Worm (Caenorhabditis elegans) whole organism, L3 larva: Measurements from ENCODE around the gene str-83.
A peak's percentile ranks its signal among the peaks of the same experiment; 100 is the strongest.

ENCODE experiments used
- R02D3.7 ChIP-seq: fragments of 150-350 bp; optimal IDR thresholded peaks from 2 replicates; lab custom pipeline; 2014; ENCODE audit warnings: missing biosample characterization, missing genetic modification characterization
- ZK546.5 ChIP-seq: sonication (generic microtip); optimal IDR thresholded peaks from 2 replicates; lab custom pipeline; 2017; ENCODE audit warnings: missing biosample characterization, missing genetic modification characterization
- aly-2 ChIP-seq: fragments of 150-350 bp; optimal IDR thresholded peaks from 2 replicates; lab custom pipeline; 2014; ENCODE audit warnings: missing biosample characterization, missing genetic modification characterization
- ceh-16 ChIP-seq: sonication (generic microtip); optimal IDR thresholded peaks from 2 replicates; lab custom pipeline; 2017; ENCODE audit warnings: missing biosample characterization, missing genetic modification characterization
- ceh-82 ChIP-seq: fragments of 150-350 bp; optimal IDR thresholded peaks from 2 replicates; lab custom pipeline; 2014; ENCODE audit warnings: missing biosample characterization, missing genetic modification characterization
- ceh-9 ChIP-seq: sonication (generic microtip); optimal IDR thresholded peaks from 2 replicates; lab custom pipeline; 2018; ENCODE audit warnings: missing biosample characterization, missing genetic modification characterization
- daf-12 ChIP-seq: fragments of 150-350 bp; optimal IDR thresholded peaks from 2 replicates; lab custom pipeline; 2014; ENCODE audit warnings: missing biosample characterization, missing genetic modification reagents, missing genetic modification characterization
- egl-5 ChIP-seq: fragments of 150-350 bp; optimal IDR thresholded peaks from 2 replicates; lab custom pipeline; 2017; ENCODE audit warnings: missing biosample characterization, missing genetic modification reagents, missing genetic modification characterization, inconsistent platforms
- elt-2 ChIP-seq: sonication (generic microtip); optimal IDR thresholded peaks from 2 replicates; lab custom pipeline; 2016; ENCODE audit warnings: missing genetic modification reagents, mild to moderate bottlenecking, missing genetic modification characterization, missing compliant biosample characterization
- elt-3 ChIP-seq, 3 experiments: fragments of 150-350 bp in 1 of 3; sonication (generic microtip) in 2 of 3; optimal IDR thresholded peaks; 2 replicates in 2 of 3; 4 replicates in 1 of 3; lab custom pipeline; 2014 to 2017; ENCODE audit warnings: missing biosample characterization in 3 of 3, missing genetic modification characterization in 3 of 3
- fkh-10 ChIP-seq: sonication (generic microtip); optimal IDR thresholded peaks from 2 replicates; lab custom pipeline; 2017; ENCODE audit warnings: missing biosample characterization, missing genetic modification reagents, missing genetic modification characterization
- fkh-2 ChIP-seq: fragments of 150-350 bp; optimal IDR thresholded peaks from 2 replicates; lab custom pipeline; 2014; ENCODE audit warnings: missing biosample characterization, missing genetic modification reagents, missing genetic modification characterization
- fos-1 ChIP-seq: fragments of 150-350 bp; optimal IDR thresholded peaks from 2 replicates; lab custom pipeline; 2014; ENCODE audit warnings: missing biosample characterization, missing genetic modification characterization
- hmg-11 ChIP-seq: sonication (generic microtip); optimal IDR thresholded peaks from 2 replicates; lab custom pipeline; 2016; ENCODE audit warnings: missing genetic modification characterization, missing compliant biosample characterization
- jun-1 ChIP-seq: fragments of 150-350 bp; optimal IDR thresholded peaks from 2 replicates; lab custom pipeline; 2014; ENCODE audit warnings: missing biosample characterization, missing genetic modification reagents, missing genetic modification characterization
- lin-15B ChIP-seq: fragments of 150-350 bp; optimal IDR thresholded peaks from 2 replicates; lab custom pipeline; 2014; ENCODE audit warnings: missing biosample characterization, missing genetic modification characterization
- lin-39 ChIP-seq: fragments of 150-350 bp; optimal IDR thresholded peaks from 2 replicates; lab custom pipeline; 2018; ENCODE audit warnings: missing biosample characterization, missing genetic modification reagents, missing genetic modification characterization
- lsy-12 ChIP-seq: sonication (generic microtip); optimal IDR thresholded peaks from 2 replicates; lab custom pipeline; 2016; ENCODE audit warnings: mild to moderate bottlenecking, missing genetic modification characterization, missing compliant biosample characterization
- mdl-1 ChIP-seq: fragments of 150-350 bp; optimal IDR thresholded peaks from 2 replicates; lab custom pipeline; 2014; ENCODE audit warnings: missing biosample characterization, missing genetic modification characterization
- mml-1 ChIP-seq: fragments of 150-350 bp; sonication (generic microtip); optimal IDR thresholded peaks from 3 replicates; lab custom pipeline; 2014; ENCODE audit warnings: missing biosample characterization, missing genetic modification characterization
- nfya-1 ChIP-seq: sonication (generic microtip); optimal IDR thresholded peaks from 2 replicates; lab custom pipeline; 2017; ENCODE audit warnings: missing genetic modification characterization, mild to moderate bottlenecking, missing compliant biosample characterization, antibody characterized with exemption, moderate library complexity; ENCODE audit not compliant: insufficient read depth
- nhr-11 ChIP-seq: fragments of 150-350 bp; optimal IDR thresholded peaks from 2 replicates; lab custom pipeline; 2014; ENCODE audit warnings: missing biosample characterization, missing genetic modification characterization
- nhr-12 ChIP-seq: fragments of 150-350 bp; optimal IDR thresholded peaks from 2 replicates; lab custom pipeline; 2014; ENCODE audit warnings: missing biosample characterization, missing genetic modification characterization
- nhr-23 ChIP-seq: fragments of 150-350 bp; optimal IDR thresholded peaks from 2 replicates; lab custom pipeline; 2014; ENCODE audit warnings: missing biosample characterization, missing genetic modification reagents, missing genetic modification characterization
- nhr-237 ChIP-seq: fragments of 150-350 bp; optimal IDR thresholded peaks from 2 replicates; lab custom pipeline; 2014; ENCODE audit warnings: missing biosample characterization, missing genetic modification characterization
- nhr-25 ChIP-seq: sonication (generic microtip); optimal IDR thresholded peaks from 2 replicates; lab custom pipeline; 2017; ENCODE audit warnings: missing biosample characterization, missing genetic modification characterization
- nhr-28 ChIP-seq: fragments of 150-350 bp; optimal IDR thresholded peaks from 2 replicates; lab custom pipeline; 2014; ENCODE audit warnings: missing biosample characterization, missing genetic modification characterization
- nhr-43 ChIP-seq: sonication (generic microtip); optimal IDR thresholded peaks from 2 replicates; lab custom pipeline; 2016; ENCODE audit warnings: mild to moderate bottlenecking, missing genetic modification characterization, missing compliant biosample characterization; ENCODE audit not compliant: poor library complexity, severe bottlenecking
- nhr-67 ChIP-seq: fragments of 150-350 bp; optimal IDR thresholded peaks from 2 replicates; lab custom pipeline; 2014; ENCODE audit warnings: missing biosample characterization, missing genetic modification characterization
- nhr-77 ChIP-seq: fragments of 150-350 bp; optimal IDR thresholded peaks from 2 replicates; lab custom pipeline; 2014; ENCODE audit warnings: missing biosample characterization, missing genetic modification characterization
- pha-4 ChIP-seq: fragments of 150-350 bp; optimal IDR thresholded peaks from 2 replicates; lab custom pipeline; 2014; ENCODE audit warnings: missing biosample characterization, missing genetic modification reagents, missing genetic modification characterization
- pqm-1 ChIP-seq: fragments of 150-350 bp; optimal IDR thresholded peaks from 2 replicates; lab custom pipeline; 2017; ENCODE audit warnings: missing biosample characterization, missing genetic modification characterization, inconsistent platforms
- skn-1 ChIP-seq: fragments of 150-350 bp; optimal IDR thresholded peaks from 2 replicates; lab custom pipeline; 2014; ENCODE audit warnings: missing biosample characterization, missing genetic modification characterization
- snpc-4 ChIP-seq: fragments of 150-350 bp; optimal IDR thresholded peaks from 2 replicates; lab custom pipeline; 2014; ENCODE audit warnings: missing biosample characterization, missing genetic modification characterization
- tbx-2 ChIP-seq: sonication (generic microtip); optimal IDR thresholded peaks from 2 replicates; lab custom pipeline; 2016; ENCODE audit warnings: mild to moderate bottlenecking, missing genetic modification characterization, missing compliant biosample characterization
- unc-39 ChIP-seq: sonication (generic microtip); optimal IDR thresholded peaks from 4 replicates; lab custom pipeline; 2017; ENCODE audit warnings: missing biosample characterization, missing genetic modification characterization
- unc-62 ChIP-seq: fragments of 150-350 bp; sonication (generic microtip); optimal IDR thresholded peaks from 4 replicates; lab custom pipeline; 2014; ENCODE audit warnings: missing biosample characterization, missing genetic modification reagents, missing genetic modification characterization
- zag-1 ChIP-seq: fragments of 150-350 bp; optimal IDR thresholded peaks from 2 replicates; lab custom pipeline; 2014; ENCODE audit warnings: missing biosample characterization, missing genetic modification characterization
- ztf-11 ChIP-seq: fragments of 150-350 bp; optimal IDR thresholded peaks from 2 replicates; lab custom pipeline; 2014; ENCODE audit warnings: missing biosample characterization, missing genetic modification characterization
- ztf-4 ChIP-seq: fragments of 150-350 bp; optimal IDR thresholded peaks from 2 replicates; lab custom pipeline; 2014; ENCODE audit warnings: missing biosample characterization, missing genetic modification characterization

Gene str-83

DNA sequence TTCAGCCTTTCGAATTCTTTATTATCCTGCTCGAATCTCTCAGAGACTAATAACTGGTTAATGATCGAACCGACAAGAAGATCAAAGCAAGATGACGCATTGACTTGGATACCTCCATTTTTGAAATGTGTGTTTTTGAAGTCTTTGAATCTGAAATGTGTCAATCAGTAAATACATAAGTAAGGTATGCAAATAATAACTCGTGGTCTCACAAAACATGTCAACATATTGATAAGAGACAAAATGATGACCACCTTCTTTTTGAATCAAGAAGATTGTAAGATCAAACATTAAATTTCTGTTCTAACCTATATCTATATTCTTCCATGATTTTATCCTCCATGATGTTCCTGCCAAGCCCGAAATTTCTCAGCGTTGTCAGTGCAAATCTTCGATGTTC is 7.4 kb upstream of the str-83 start:
- no peak for TF ChIP-seq nhr-28 (tag; lab: Kevin White, UChicago)
- TF ChIP-seq jun-1 (tag; lab: Kevin White, UChicago) = no peak
- peak; percentile 23 for TF ChIP-seq elt-2

DNA sequence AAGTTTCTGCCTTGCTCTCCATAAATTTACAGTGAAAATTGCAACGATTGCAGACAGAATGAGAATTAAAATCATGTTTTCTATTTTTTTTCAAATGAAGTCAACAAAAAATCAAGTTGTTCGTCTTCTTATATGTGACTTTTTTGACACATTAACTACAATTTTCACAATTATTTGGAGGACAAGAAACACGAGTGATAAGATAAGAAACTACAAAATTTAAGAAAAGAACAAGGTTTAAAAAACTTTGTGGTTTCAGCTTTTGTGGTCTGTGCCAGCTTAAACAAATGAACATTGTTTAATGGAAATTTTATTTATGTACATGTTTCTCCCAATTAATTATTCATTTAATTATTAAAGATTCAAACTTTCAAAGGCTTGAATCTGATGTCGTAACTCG is 6.7 kb upstream of the str-83 start, which contains the start of gene cyp-34A9:
Gene cyp-34A9, minus strand, starts transcription at position 131 of the 400 bp plus-strand sequence.
- TF ChIP-seq ZK546.5 (tag; lab: Kevin White, UChicago) = no peak
- peak; percentile 71 for TF ChIP-seq pqm-1 (tag; lab: Kevin White, UChicago)
- no peak for TF ChIP-seq zag-1 (tag; lab: Kevin White, UChicago)
- TF ChIP-seq nhr-28 (tag; lab: Kevin White, UChicago) = no peak
- peak; percentile 80 for TF ChIP-seq elt-2
- TF ChIP-seq pha-4 (tag; lab: Kevin White, UChicago) = peak; percentile 10
- no peak for TF ChIP-seq ztf-11 (tag; lab: Kevin White, UChicago)

DNA sequence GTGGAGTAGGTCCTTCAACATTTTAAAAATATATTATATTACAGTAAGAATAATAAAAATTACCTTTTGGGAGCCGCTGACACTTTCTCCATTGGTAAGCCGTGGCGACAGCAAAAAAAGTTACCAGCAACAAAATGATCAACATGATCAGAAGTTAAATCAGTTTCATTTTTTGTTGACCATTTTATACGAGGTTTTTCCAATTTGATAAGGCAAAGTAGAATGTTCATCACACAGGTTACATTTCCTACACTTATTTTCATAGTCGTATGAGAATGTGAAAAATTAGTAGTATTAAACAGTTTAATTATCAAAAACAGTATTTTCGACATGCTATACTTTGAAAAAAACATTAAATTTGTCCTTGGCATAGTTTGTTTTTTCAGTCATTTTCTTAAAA is 4.2 kb upstream of the str-83 start, which contains the start of gene cyp-34A10:
Gene cyp-34A10, minus strand, starts transcription at position 146 of the 400 bp plus-strand sequence.
- TF ChIP-seq ceh-16 (tag; lab: Kevin White, UChicago) = no peak

DNA sequence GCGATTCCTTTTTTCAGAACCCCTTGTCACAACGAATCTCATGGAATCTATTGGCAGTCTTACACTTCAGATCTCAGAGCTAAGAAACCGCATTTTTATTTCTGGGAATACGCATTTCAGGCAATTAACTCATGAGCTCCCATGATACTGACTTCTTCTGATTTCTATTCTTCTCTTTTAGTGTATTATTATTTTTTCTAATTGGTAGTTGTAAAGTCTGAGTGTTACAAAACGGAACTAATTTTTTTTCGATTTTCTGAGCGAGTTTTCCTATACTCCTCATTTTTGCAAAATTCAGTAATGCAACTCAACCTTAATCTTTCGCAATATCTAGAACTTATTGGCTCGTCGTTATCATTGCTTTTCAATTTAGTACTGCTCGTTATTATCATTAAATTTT is 2.7 kb upstream of the str-83 start, which contains the start of gene str-82:
Gene str-82, plus strand, starts transcription at position 301 of the 400 bp plus-strand sequence.
- no peak for TF ChIP-seq R02D3.7
- TF ChIP-seq nhr-23 (tag; lab: Kevin White, UChicago) = no peak
- no peak for TF ChIP-seq elt-3 (tag; optimal IDR thresholded peaks at IDR 0.05; lab: Kevin White, UChicago)
- TF ChIP-seq lin-15B = no peak
- no peak for TF ChIP-seq nhr-67 (tag; lab: Kevin White, UChicago)
- no peak for TF ChIP-seq ceh-16 (tag; lab: Kevin White, UChicago)
- no peak for TF ChIP-seq elt-2
- no peak for TF ChIP-seq mml-1 (tag; lab: Kevin White, UChicago)
- no peak for TF ChIP-seq nhr-28 (tag; lab: Kevin White, UChicago)
- TF ChIP-seq lin-39 (tag; lab: Kevin White, UChicago) = no peak
- TF ChIP-seq nhr-11 = no peak
- no peak for TF ChIP-seq nhr-12 (tag; lab: Kevin White, UChicago)
- no peak for TF ChIP-seq jun-1 (tag; lab: Kevin White, UChicago)

DNA sequence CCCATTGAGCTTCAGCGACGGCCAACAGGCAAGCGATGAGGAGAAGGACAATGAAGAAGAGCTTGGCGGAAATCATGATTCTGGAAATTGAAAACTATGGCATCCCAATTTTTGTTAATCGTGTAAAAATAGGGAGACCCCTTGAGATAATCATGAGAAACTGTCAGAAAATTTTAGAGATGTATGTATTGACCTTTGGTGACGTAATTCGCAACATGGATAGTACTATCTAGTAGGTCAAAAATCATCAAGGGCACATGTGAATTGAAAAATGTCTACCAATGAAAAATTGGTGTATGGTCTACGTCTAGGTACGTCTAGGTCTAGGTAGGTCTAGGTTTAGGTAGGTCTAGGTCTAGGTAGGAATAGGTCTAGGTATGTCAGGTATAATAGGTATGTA is 2.0 kb downstream of the str-83 start, which contains the start of gene nlp-34:
Gene nlp-34, minus strand, starts transcription at position 82 of the 400 bp plus-strand sequence.
- TF ChIP-seq mdl-1 (tag; lab: Kevin White, UChicago) (no peak), nfya-1 (tag; lab: Kevin White, UChicago) (no peak), ZK546.5 (tag; lab: Kevin White, UChicago) (no peak), snpc-4 (no peak), nhr-25 (peak; percentile 54), pha-4 (tag; lab: Kevin White, UChicago) (no peak)

DNA sequence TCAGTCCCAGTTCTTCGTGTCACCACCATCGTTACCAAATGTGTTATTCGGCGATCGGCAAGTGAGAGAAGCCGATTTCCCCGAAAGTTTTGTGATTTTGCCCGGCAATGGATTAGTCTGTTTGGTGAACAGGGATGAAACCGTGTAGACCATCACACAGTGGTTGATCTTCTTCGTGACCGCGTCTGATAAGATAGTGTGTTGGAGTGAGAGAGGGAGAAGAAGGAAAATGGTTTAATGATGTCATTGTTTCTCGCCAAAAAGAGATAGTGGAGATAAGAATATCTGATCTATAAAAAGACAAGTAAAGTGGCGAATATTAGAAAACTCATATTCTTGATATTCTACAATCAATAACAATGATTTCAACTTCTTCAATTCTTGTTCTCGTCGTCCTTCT is 2.8 kb downstream of the str-83 start, which contains the start of gene nlp-31:
Gene nlp-31, plus strand, starts transcription at position 237 of the 400 bp plus-strand sequence.
- no peak for TF ChIP-seq jun-1 (tag; lab: Kevin White, UChicago)
- TF ChIP-seq skn-1 (tag; lab: Kevin White, UChicago) = no peak
- TF ChIP-seq lin-15B = no peak
- TF ChIP-seq nhr-25 = peak; percentile 90
- no peak for TF ChIP-seq mdl-1 (tag; lab: Kevin White, UChicago)
- no peak for TF ChIP-seq unc-62
- TF ChIP-seq nfya-1 (tag; lab: Kevin White, UChicago) = no peak
- no peak for TF ChIP-seq R02D3.7
- no peak for TF ChIP-seq fkh-2 (tag; lab: Kevin White, UChicago)
- TF ChIP-seq aly-2 = no peak
- TF ChIP-seq hmg-11 (tag; lab: Kevin White, UChicago) = no peak
- TF ChIP-seq fos-1 (tag; lab: Kevin White, UChicago) = no peak
- no peak for TF ChIP-seq egl-5 (tag; lab: Kevin White, UChicago)
- no peak for TF ChIP-seq unc-39 (tag; lab: Kevin White, UChicago)
- TF ChIP-seq ztf-11 (tag; lab: Kevin White, UChicago) = no peak
- peak; percentile 55 for TF ChIP-seq nhr-43 (tag; lab: Kevin White, UChicago)
- no peak for TF ChIP-seq daf-12 (tag; lab: Kevin White, UChicago)
- no peak for TF ChIP-seq nhr-67 (tag; lab: Kevin White, UChicago)
- TF ChIP-seq ceh-82 (tag; lab: Kevin White, UChicago) = no peak
- TF ChIP-seq pha-4 (tag; lab: Kevin White, UChicago) = no peak
- TF ChIP-seq elt-2 = no peak
- no peak for TF ChIP-seq nhr-77
- no peak for TF ChIP-seq lsy-12 (tag; lab: Kevin White, UChicago)
- no peak for TF ChIP-seq nhr-11
- TF ChIP-seq ztf-4 = no peak
- TF ChIP-seq elt-3 (tag; optimal IDR thresholded peaks at IDR 0.05; lab: Kevin White, UChicago) = peak; percentile 54 to 94 (median 76)
- TF ChIP-seq ceh-9 (tag; lab: Kevin White, UChicago) = no peak
- TF ChIP-seq fkh-10 = no peak
- TF ChIP-seq nhr-23 (tag; lab: Kevin White, UChicago) = peak; percentile 65
- no peak for TF ChIP-seq zag-1 (tag; lab: Kevin White, UChicago)
- TF ChIP-seq tbx-2 (tag; lab: Kevin White, UChicago) = peak; percentile 3
- TF ChIP-seq nhr-237 (tag; lab: Kevin White, UChicago) = no peak
- no peak for TF ChIP-seq nhr-28 (tag; lab: Kevin White, UChicago)
- TF ChIP-seq lin-39 (tag; lab: Kevin White, UChicago) = no peak
